Fruit fly (Drosophila melanogaster) whole organism, embryonic: ENCODE data around the gene RpS25.
A peak's percentile ranks its signal among the peaks of the same experiment; 100 is the strongest.

Source experiments
- Antp ChIP-seq: fragments of 200-800 bp; sonication (Bioruptor generic); optimal IDR thresholded peaks from 3 replicates; lab custom pipeline; 2016; ENCODE audit warnings: missing biosample characterization, missing genetic modification characterization
- Bgb ChIP-seq: fragments of 200-800 bp; sonication (Bioruptor generic); IDR thresholded peaks from 2 replicates; pipeline ENCODE4 v1.3.6; 2022; ENCODE audit warnings: missing biosample characterization, missing genetic modification characterization; ENCODE audit not compliant: partially characterized antibody
- Blimp-1 ChIP-seq: fragments of 200-800 bp; sonication (Bioruptor generic); optimal IDR thresholded peaks from 3 replicates; lab custom pipeline; 2018; ENCODE audit warnings: missing biosample characterization, missing genetic modification characterization, mild to moderate bottlenecking, moderate library complexity, missing genetic modification reagents
- BtbVII ChIP-seq: fragments of 200-800 bp; sonication (Bioruptor generic); optimal IDR thresholded peaks from 3 replicates; lab custom pipeline; 2017; ENCODE audit warnings: missing biosample characterization, mild to moderate bottlenecking, missing genetic modification characterization
- CG10321 ChIP-seq: fragments of 200-800 bp; sonication (Bioruptor generic); IDR thresholded peaks from 2 replicates; pipeline ENCODE4 v1.3.6; 2022; ENCODE audit warnings: missing biosample characterization, missing genetic modification characterization
- CG10543 ChIP-seq: fragments of 200-800 bp; sonication (Bioruptor generic); optimal IDR thresholded peaks from 3 replicates; lab custom pipeline; 2017; ENCODE audit warnings: missing biosample characterization, mild to moderate bottlenecking, missing genetic modification characterization, moderate library complexity
- CG12071 ChIP-seq: fragments of 200-800 bp; sonication (Bioruptor generic); optimal IDR thresholded peaks from 3 replicates; lab custom pipeline; 2018; ENCODE audit warnings: missing biosample characterization, mild to moderate bottlenecking, missing genetic modification characterization
- CG12769 ChIP-seq: fragments of 200-800 bp; sonication (Bioruptor generic); optimal IDR thresholded peaks from 2 replicates; lab custom pipeline; 2019; ENCODE audit warnings: missing biosample characterization, mild to moderate bottlenecking, missing genetic modification characterization, moderate library complexity
- CG15696 ChIP-seq: fragments of 200-800 bp; sonication (Bioruptor generic); optimal IDR thresholded peaks from 2 replicates; lab custom pipeline; 2019; ENCODE audit warnings: missing biosample characterization, mild to moderate bottlenecking, missing genetic modification characterization, moderate library complexity
- CG17385 ChIP-seq: fragments of 200-800 bp; sonication (Bioruptor generic); optimal IDR thresholded peaks from 3 replicates; lab custom pipeline; 2018; ENCODE audit warnings: missing biosample characterization, mild to moderate bottlenecking, missing genetic modification characterization
- CG18262 ChIP-seq: fragments of 200-800 bp; optimal IDR thresholded peaks from 3 replicates; lab custom pipeline; 2019; ENCODE audit warnings: missing biosample characterization, mild to moderate bottlenecking, missing genetic modification characterization, moderate library complexity
- CG18599 ChIP-seq: fragments of 200-800 bp; sonication (Bioruptor generic); optimal IDR thresholded peaks from 3 replicates; lab custom pipeline; 2017; ENCODE audit warnings: missing biosample characterization, missing genetic modification characterization, mild to moderate bottlenecking, moderate library complexity, missing genetic modification reagents
- CG2199 ChIP-seq: fragments of 200-800 bp; sonication (Bioruptor generic); IDR thresholded peaks from 3 replicates; pipeline ENCODE4 v1.3.6; 2022; ENCODE audit warnings: missing biosample characterization, missing genetic modification characterization
- CG32532 ChIP-seq: fragments of 200-800 bp; sonication (Bioruptor generic); IDR thresholded peaks from 2 replicates; pipeline ENCODE4 v1.3.6; 2022; ENCODE audit warnings: missing biosample characterization, missing genetic modification characterization
- CG34422 ChIP-seq: fragments of 200-800 bp; sonication (Bioruptor generic); IDR thresholded peaks from 3 replicates; pipeline ENCODE4 v1.3.6; 2022; ENCODE audit warnings: missing biosample characterization, missing genetic modification characterization
- CG6175 ChIP-seq: fragments of 200-800 bp; sonication (Bioruptor generic); IDR thresholded peaks from 3 replicates; pipeline ENCODE4 v1.3.6; 2022; ENCODE audit warnings: missing biosample characterization, missing genetic modification characterization
- CG7987 ChIP-seq: fragments of 200-800 bp; sonication (Bioruptor generic); optimal IDR thresholded peaks from 2 replicates; lab custom pipeline; 2018; ENCODE audit warnings: missing biosample characterization, mild to moderate bottlenecking, missing genetic modification characterization, moderate library complexity
- CG8290 ChIP-seq, 3 experiments: fragments of 200-800 bp; sonication (Bioruptor generic); optimal IDR thresholded peaks; 2 replicates each; lab custom pipeline; 2016 to 2019; ENCODE audit warnings: missing biosample characterization in 3 of 3, missing genetic modification characterization in 3 of 3, mild to moderate bottlenecking in 2 of 3, moderate library complexity in 1 of 3
- Dad ChIP-seq: fragments of 200-800 bp; sonication (Bioruptor generic); optimal IDR thresholded peaks from 3 replicates; lab custom pipeline; 2016; ENCODE audit warnings: missing biosample characterization, missing genetic modification characterization
- Drgx ChIP-seq: fragments of 200-800 bp; sonication (Bioruptor generic); IDR thresholded peaks from 2 replicates; pipeline ENCODE4 v1.3.6; 2022; ENCODE audit warnings: missing biosample characterization, missing genetic modification characterization
- Ets65A ChIP-seq: fragments of 200-800 bp; sonication (Bioruptor generic); peaks from one replicate; lab custom pipeline; 2016; ENCODE audit warnings: missing biosample characterization, missing genetic modification characterization
- Fer3 ChIP-seq: fragments of 200-800 bp; sonication (Bioruptor generic); optimal IDR thresholded peaks from 2 replicates; lab custom pipeline; 2018; ENCODE audit warnings: missing biosample characterization, mild to moderate bottlenecking, missing genetic modification characterization, moderate library complexity
- H2.0 ChIP-seq: fragments of 200-800 bp; sonication (Bioruptor generic); IDR thresholded peaks from 2 replicates; pipeline ENCODE4 v1.3.6; 2022; ENCODE audit warnings: missing biosample characterization, missing genetic modification characterization
- HLH4C ChIP-seq: fragments of 200-800 bp; sonication (Bioruptor generic); IDR thresholded peaks from 3 replicates; pipeline ENCODE4 v1.3.6; 2022; ENCODE audit warnings: missing biosample characterization, missing genetic modification characterization; ENCODE audit not compliant: partially characterized antibody
- HmgD ChIP-seq: fragments of 200-800 bp; sonication (Bioruptor generic); optimal IDR thresholded peaks from 3 replicates; lab custom pipeline; 2016; ENCODE audit warnings: missing biosample characterization, missing genetic modification characterization
- HmgZ ChIP-seq: fragments of 200-800 bp; sonication (Bioruptor generic); optimal IDR thresholded peaks from 2 replicates; lab custom pipeline; 2018; ENCODE audit warnings: missing biosample characterization, mild to moderate bottlenecking, missing genetic modification characterization
- MBD-R2 ChIP-seq: fragments of 200-800 bp; sonication (Bioruptor generic); IDR thresholded peaks from 2 replicates; pipeline ENCODE4 v1.3.6; 2022; ENCODE audit warnings: missing biosample characterization, missing genetic modification characterization
- NFAT ChIP-seq: fragments of 200-800 bp; sonication (Bioruptor generic); IDR thresholded peaks from 2 replicates; pipeline ENCODE4 v1.3.6; 2022; ENCODE audit warnings: missing biosample characterization, missing genetic modification characterization
- Oaz ChIP-seq: fragments of 200-800 bp; sonication (Bioruptor generic); IDR thresholded peaks from 2 replicates; pipeline ENCODE4 v1.3.6; 2022; ENCODE audit warnings: missing biosample characterization, missing genetic modification characterization
- Xrp1 ChIP-seq: fragments of 200-800 bp; sonication (Bioruptor generic); IDR thresholded peaks from 2 replicates; pipeline ENCODE4 v1.3.6; 2022; ENCODE audit warnings: missing biosample characterization, missing genetic modification characterization
- abd-A ChIP-seq: fragments of 200-800 bp; sonication (Bioruptor generic); optimal IDR thresholded peaks from 3 replicates; lab custom pipeline; 2019; ENCODE audit warnings: missing biosample characterization, mild to moderate bottlenecking, missing genetic modification characterization, moderate library complexity
- ara ChIP-seq: fragments of 200-800 bp; sonication (Bioruptor generic); IDR thresholded peaks from 2 replicates; pipeline ENCODE4 v1.3.6; 2022; ENCODE audit warnings: missing biosample characterization, missing genetic modification characterization
- cg ChIP-seq: fragments of 200-800 bp; sonication (Bioruptor generic); optimal IDR thresholded peaks from 3 replicates; lab custom pipeline; 2019; ENCODE audit warnings: missing biosample characterization, mild to moderate bottlenecking, missing genetic modification characterization, moderate library complexity
- corto ChIP-seq: fragments of 200-800 bp; sonication (Bioruptor generic); optimal IDR thresholded peaks from 2 replicates; lab custom pipeline; 2016; ENCODE audit warnings: missing biosample characterization, mild to moderate bottlenecking, missing genetic modification characterization, moderate library complexity
- dimm ChIP-seq: fragments of 200-800 bp; sonication (Bioruptor generic); IDR thresholded peaks from 2 replicates; pipeline ENCODE4 v1.3.6; 2022; ENCODE audit warnings: missing biosample characterization, missing genetic modification characterization
- dmrt99B ChIP-seq: fragments of 200-800 bp; sonication (Bioruptor generic); optimal IDR thresholded peaks from 2 replicates; lab custom pipeline; 2018; ENCODE audit warnings: missing biosample characterization, mild to moderate bottlenecking, missing genetic modification characterization, moderate library complexity
- dpn ChIP-seq, 2 experiments: fragments of 200-800 bp; sonication (Bioruptor generic); optimal IDR thresholded peaks; 3 replicates each; lab custom pipeline; 2016; ENCODE audit warnings: missing biosample characterization in 2 of 2, missing genetic modification characterization in 2 of 2
- gro ChIP-seq: fragments of 200-800 bp; sonication (Bioruptor generic); optimal IDR thresholded peaks from 2 replicates; lab custom pipeline; 2016; ENCODE audit warnings: missing biosample characterization, missing genetic modification characterization
- p53 ChIP-seq: fragments of 200-800 bp; sonication (Bioruptor generic); optimal IDR thresholded peaks from 2 replicates; lab custom pipeline; 2016; ENCODE audit warnings: missing biosample characterization, missing genetic modification characterization
- pan ChIP-seq, 4 experiments: fragments of >200 bp in 3 of 4; fragments of 200-800 bp in 1 of 4; sonication (Bioruptor generic) in 1 of 4; optimal IDR thresholded peaks in 3 of 4; IDR thresholded peaks in 1 of 4; 2 replicates each; pipeline versions ENCODE4 v1.3.6 to Lab custom; 2017 to 2022; ENCODE audit warnings: missing biosample characterization in 2 of 4, missing genetic modification characterization in 2 of 4, mixed read lengths in 1 of 4
- pho ChIP-seq: fragments of 200-800 bp; sonication (Bioruptor generic); optimal IDR thresholded peaks from 2 replicates; lab custom pipeline; 2016; ENCODE audit warnings: missing biosample characterization, missing genetic modification characterization
- rib ChIP-seq: fragments of 200-800 bp; sonication (Bioruptor generic); IDR thresholded peaks from 2 replicates; pipeline ENCODE4 v1.3.6; 2022; ENCODE audit warnings: missing biosample characterization, missing genetic modification characterization
- row ChIP-seq: fragments of 200-800 bp; sonication (Bioruptor generic); IDR thresholded peaks from 3 replicates; pipeline ENCODE4 v1.3.6; 2022; ENCODE audit warnings: missing biosample characterization, missing genetic modification characterization
- scrt ChIP-seq: fragments of 200-800 bp; sonication (Bioruptor generic); optimal IDR thresholded peaks from 2 replicates; lab custom pipeline; 2018; ENCODE audit warnings: missing biosample characterization, mild to moderate bottlenecking, missing genetic modification characterization, moderate library complexity
- sd ChIP-seq: fragments of 200-800 bp; sonication (Bioruptor generic); optimal IDR thresholded peaks from 3 replicates; lab custom pipeline; 2018; ENCODE audit warnings: missing biosample characterization, mild to moderate bottlenecking, missing genetic modification characterization, moderate library complexity
- sens ChIP-seq: fragments of 200-800 bp; sonication (Bioruptor generic); peaks from one replicate; lab custom pipeline; 2016; ENCODE audit warnings: missing biosample characterization, missing genetic modification characterization
- sob ChIP-seq: fragments of 200-800 bp; sonication (Bioruptor generic); IDR thresholded peaks from 2 replicates; pipeline ENCODE4 v1.3.6; 2022; ENCODE audit warnings: missing biosample characterization, missing genetic modification characterization
- tna ChIP-seq: fragments of 200-800 bp; sonication (Bioruptor generic); IDR thresholded peaks from 2 replicates; pipeline ENCODE4 v1.3.6; 2022; ENCODE audit warnings: missing biosample characterization, missing genetic modification characterization; ENCODE audit not compliant: partially characterized antibody
- zen ChIP-seq: fragments of 200-800 bp; sonication (Bioruptor generic); optimal IDR thresholded peaks from 3 replicates; lab custom pipeline; 2018; ENCODE audit warnings: missing biosample characterization, mild to moderate bottlenecking, missing genetic modification characterization, moderate library complexity

The RpS25 gene

DNA sequence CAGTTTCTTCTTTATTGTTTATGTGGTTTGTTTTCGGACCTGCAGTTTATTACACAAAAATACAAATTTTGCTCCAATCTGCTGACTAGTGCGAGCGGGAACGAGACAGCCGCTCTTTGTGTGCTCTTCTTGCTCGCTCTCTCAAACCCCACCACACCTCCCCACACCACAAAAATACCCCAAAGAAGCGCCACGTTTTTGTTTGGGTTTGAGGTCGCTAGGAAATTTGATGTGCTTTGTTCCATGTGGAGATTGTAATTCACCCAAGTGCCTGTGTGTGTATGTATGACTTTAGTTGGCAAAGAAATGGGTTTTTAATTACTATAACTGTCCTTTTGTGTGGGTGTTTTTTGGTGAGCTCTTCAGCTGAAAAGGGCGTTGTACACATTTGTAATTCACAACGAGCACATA lies 18.0 kb downstream of the RpS25 start (continued):
- 0 out of 3 replicates have a peak, but pooled peaks have one; percentile 23 for TF ChIP-seq CG6175 (GFP tag; lab: Robert Waterston, UW)
- no peak for TF ChIP-seq corto (GFP tag; lab: Kevin White, UChicago)
- peak; percentile 57 for TF ChIP-seq Ets65A (GFP tag; lab: Kevin White, UChicago)
- TF ChIP-seq CG7987 = peak; percentile 23
- peak; percentile 19 to 27 for TF ChIP-seq dpn (GFP tag; optimal IDR thresholded peaks at IDR 0.05; lab: Kevin White, UChicago)
- TF ChIP-seq CG8290 (GFP tag; optimal IDR thresholded peaks at IDR 0.05; lab: Kevin White, UChicago) = no peak
- peak in 1 of 2 experiments; percentile 72 for TF ChIP-seq CG8290 (tag; optimal IDR thresholded peaks at IDR 0.05; lab: Kevin White, UChicago)
- TF ChIP-seq CG18262 (tag; lab: Kevin White, UChicago) = peak; percentile 92
- TF ChIP-seq NFAT (GFP tag; lab: Robert Waterston, UW) = peak; percentile 60; the same call in 1 of the 2 replicates
- TF ChIP-seq CG34422 (GFP tag; lab: Robert Waterston, UW) = peak; percentile 41; the same call in 1 of the 3 replicates
- TF ChIP-seq rib (GFP tag; lab: Robert Waterston, UW) = peak; percentile 52; the same call in 1 of the 2 replicates
- peak; percentile 18 for TF ChIP-seq gro (GFP tag; lab: Kevin White, UChicago)
- no peak for TF ChIP-seq zen
- peak; percentile 27 for TF ChIP-seq dmrt99B (tag; lab: Kevin White, UChicago)
- TF ChIP-seq HmgD (GFP tag; lab: Kevin White, UChicago) = peak; percentile 3
- TF ChIP-seq abd-A (tag; lab: Kevin White, UChicago) = peak; percentile 78
- peak; percentile 67; the same call in 1 of the 3 replicates for TF ChIP-seq CG2199 (GFP tag; lab: Robert Waterston, UW)
- peak; percentile 21 for TF ChIP-seq CG18599 (GFP tag; lab: Kevin White, UChicago)
- TF ChIP-seq ara (GFP tag; lab: Robert Waterston, UW) = no peak
- peak; percentile 19 for TF ChIP-seq BtbVII
- TF ChIP-seq CG12071 (GFP tag; lab: Kevin White, UChicago) = peak; percentile 50
- peak; percentile 70 for TF ChIP-seq row (GFP tag; lab: Robert Waterston, UW)
- TF ChIP-seq sob (GFP tag; lab: Robert Waterston, UW) = peak; percentile 51; the same call in 1 of the 2 replicates
- TF ChIP-seq pan (optimal IDR thresholded peaks at IDR 0.05; lab: Kevin White, UChicago) = no peak
- peak in 1 of 2 experiments; percentile 39 for TF ChIP-seq pan (GFP tag; optimal IDR thresholded peaks at IDR 0.05 in 1 of 2, IDR thresholded peaks at IDR 0.05 in 1 of 2)
- peak; percentile 49 for TF ChIP-seq Bgb (GFP tag; lab: Robert Waterston, UW)
- peak; percentile 25 for TF ChIP-seq cg (GFP tag; lab: Kevin White, UChicago)
- TF ChIP-seq CG32532 = peak; percentile 54
- no peak for TF ChIP-seq Antp
- peak; percentile 67 for TF ChIP-seq CG12769 (tag; lab: Kevin White, UChicago)
- TF ChIP-seq Drgx (GFP tag; lab: Robert Waterston, UW) = peak; percentile 47; the same call in 1 of the 2 replicates
- peak; percentile 3 for TF ChIP-seq CG17385
- TF ChIP-seq Dad (GFP tag; lab: Kevin White, UChicago) = peak; percentile 18
- peak; percentile 56 for TF ChIP-seq scrt (GFP tag; lab: Kevin White, UChicago)
- TF ChIP-seq CG15696 (tag; lab: Kevin White, UChicago) = no peak
- peak; percentile 12 for TF ChIP-seq Fer3 (tag; lab: Kevin White, UChicago)
- TF ChIP-seq Xrp1 = peak; percentile 46; the same call in 1 of the 2 replicates
- no peak for TF ChIP-seq dimm (GFP tag; lab: Robert Waterston, UW)
- TF ChIP-seq MBD-R2 (GFP tag; lab: Robert Waterston, UW) = peak; percentile 21; the same call in 1 of the 2 replicates
- peak; percentile 13; the same call in 1 of the 2 replicates for TF ChIP-seq tna (GFP tag; lab: Robert Waterston, UW)
- peak; percentile 52 for TF ChIP-seq HmgZ (tag; lab: Kevin White, UChicago)
- no peak for TF ChIP-seq p53 (GFP tag; lab: Kevin White, UChicago)
- peak; percentile 54 for TF ChIP-seq CG10543
- no peak for TF ChIP-seq Oaz (GFP tag; lab: Robert Waterston, UW)
- no peak for TF ChIP-seq pho (GFP tag; lab: Kevin White, UChicago)
- TF ChIP-seq Blimp-1 (GFP tag; lab: Kevin White, UChicago) = peak; percentile 15
- TF ChIP-seq sens (GFP tag; lab: Kevin White, UChicago) = peak; percentile 56
- no peak for TF ChIP-seq H2.0
- 0 out of 3 replicates have a peak, but pooled peaks have one; percentile 12 for TF ChIP-seq HLH4C (GFP tag; lab: Robert Waterston, UW)
- peak; percentile 86 for TF ChIP-seq sd (tag; lab: Kevin White, UChicago)
- peak; percentile 84 for TF ChIP-seq CG10321 (GFP tag; lab: Robert Waterston, UW)
